Fruit fly (Drosophila melanogaster) whole organism, prepupa: ENCODE data around the gene CG14683.

Experiments
- CG16779 ChIP-seq: fragments of 200-800 bp; sonication (Bioruptor generic); optimal IDR thresholded peaks from 3 replicates; lab custom pipeline; 2017; ENCODE audit warnings: missing biosample characterization, mild to moderate bottlenecking, missing genetic modification characterization
- CG32006 ChIP-seq: fragments of 200-800 bp; sonication (Bioruptor generic); optimal IDR thresholded peaks from 3 replicates; lab custom pipeline; 2017; ENCODE audit warnings: missing biosample characterization, mild to moderate bottlenecking, missing genetic modification characterization
- Lpt ChIP-seq: fragments of 200-800 bp; sonication (Bioruptor generic); optimal IDR thresholded peaks from 3 replicates; lab custom pipeline; 2016; ENCODE audit warnings: missing biosample characterization, missing genetic modification characterization
- Sox102F ChIP-seq: fragments of 200-800 bp; sonication (Bioruptor generic); optimal IDR thresholded peaks from 2 replicates; lab custom pipeline; 2016; ENCODE audit warnings: missing biosample characterization, mild to moderate bottlenecking, missing genetic modification characterization
- net ChIP-seq: fragments of 200-800 bp; sonication (Bioruptor generic); optimal IDR thresholded peaks from 3 replicates; lab custom pipeline; 2016; ENCODE audit warnings: missing biosample characterization, missing genetic modification characterization
- pdm3 ChIP-seq: fragments of 200-800 bp; sonication (Bioruptor generic); optimal IDR thresholded peaks from 3 replicates; lab custom pipeline; 2016; ENCODE audit warnings: missing biosample characterization, missing genetic modification characterization
- svp ChIP-seq: fragments of 200-800 bp; sonication (Bioruptor generic); peaks from one replicate; lab custom pipeline; 2016; ENCODE audit warnings: missing biosample characterization, missing genetic modification characterization
- topi ChIP-seq: fragments of 200-800 bp; sonication (Bioruptor generic); optimal IDR thresholded peaks from 3 replicates; lab custom pipeline; 2016; ENCODE audit warnings: missing biosample characterization, missing genetic modification characterization

- no peak for TF ChIP-seq Sox102F (GFP tag; lab: Kevin White, UChicago)
- no peak for TF ChIP-seq Lpt (GFP tag; lab: Kevin White, UChicago)
- TF ChIP-seq svp: no peak
- no peak for TF ChIP-seq CG16779
- no peak for TF ChIP-seq pdm3 (GFP tag; lab: Kevin White, UChicago)
- TF ChIP-seq net: no peak
- TF ChIP-seq topi (GFP tag; lab: Kevin White, UChicago): no peak
- no peak for TF ChIP-seq CG32006 (GFP tag; lab: Kevin White, UChicago)
Measured at dm6 chr3R:10683226-10683625, 13.2 kb upstream of the CG14683 start.
